Worm (Caenorhabditis elegans) whole organism, young adult: ENCODE data around the gene Y116A8C.25.

Experiments
- B0019.2 ChIP-seq: fragments of 200-800 bp; sonication (Bioruptor generic); conservative IDR thresholded peaks from 2 replicates; pipeline ENCODE4 v1.3.6; 2022; ENCODE audit warnings: missing genetic modification reagents, missing genetic modification characterization, missing compliant biosample characterization
- B0261.1 ChIP-seq: sonication (generic microtip); optimal IDR thresholded peaks from 2 replicates; lab custom pipeline; 2016; ENCODE audit warnings: mild to moderate bottlenecking, missing genetic modification characterization, moderate library complexity, missing compliant biosample characterization
- C06A6.2 ChIP-seq: fragments of 200-800 bp; sonication (Bioruptor generic); conservative IDR thresholded peaks from 2 replicates; pipeline ENCODE4 v1.3.6; 2022; ENCODE audit warnings: missing genetic modification characterization, missing compliant biosample characterization
- C17E4.6 ChIP-seq: fragments of 200-800 bp; sonication (Bioruptor generic); IDR thresholded peaks from 2 replicates; pipeline ENCODE4 v1.3.6; 2022; ENCODE audit warnings: missing genetic modification reagents, missing genetic modification characterization, missing compliant biosample characterization
- D2030.7 ChIP-seq: fragments of 200-800 bp; sonication (Bioruptor generic); IDR thresholded peaks from 2 replicates; pipeline ENCODE4 v1.3.6; 2022; ENCODE audit warnings: missing genetic modification reagents, missing genetic modification characterization, missing compliant biosample characterization
- F22D6.2 ChIP-seq: sonication (generic microtip); optimal IDR thresholded peaks from 2 replicates; lab custom pipeline; 2016; ENCODE audit warnings: mild to moderate bottlenecking, missing genetic modification characterization, missing compliant biosample characterization
- F37B4.10 ChIP-seq: fragments of 200-800 bp; sonication (Bioruptor generic); IDR thresholded peaks from 2 replicates; pipeline ENCODE4 v1.3.6; 2022; ENCODE audit warnings: missing genetic modification characterization, missing compliant biosample characterization
- F39B2.1 ChIP-seq: fragments of 200-800 bp; sonication (Bioruptor generic); IDR thresholded peaks from 2 replicates; pipeline ENCODE4 v1.3.6; 2022; ENCODE audit warnings: missing genetic modification reagents, missing genetic modification characterization, missing compliant biosample characterization
- F49E8.2 ChIP-seq: sonication (generic microtip); optimal IDR thresholded peaks from 3 replicates; lab custom pipeline; 2017; ENCODE audit warnings: missing genetic modification characterization, mild to moderate bottlenecking, missing compliant biosample characterization, antibody characterized with exemption, moderate library complexity; ENCODE audit not compliant: insufficient read depth
- F52B5.7 ChIP-seq: sonication (generic microtip); optimal IDR thresholded peaks from 2 replicates; lab custom pipeline; 2016; ENCODE audit warnings: mild to moderate bottlenecking, missing genetic modification characterization, missing compliant biosample characterization
- F55B11.4 ChIP-seq: sonication (generic microtip); optimal IDR thresholded peaks from 2 replicates; lab custom pipeline; 2016; ENCODE audit warnings: missing compliant biosample characterization, missing genetic modification characterization, borderline replicate concordance; ENCODE audit not compliant: insufficient read depth
- F57A8.1 ChIP-seq: fragments of 200-800 bp; sonication (Bioruptor generic); optimal IDR thresholded peaks from 2 replicates; lab custom pipeline; 2018; ENCODE audit warnings: mild to moderate bottlenecking, missing genetic modification characterization, moderate library complexity, missing compliant biosample characterization
- ZK185.1 ChIP-seq: sonication (generic microtip); optimal IDR thresholded peaks from 2 replicates; lab custom pipeline; 2016; ENCODE audit warnings: mild to moderate bottlenecking, missing genetic modification characterization, missing compliant biosample characterization; ENCODE audit not compliant: poor library complexity, severe bottlenecking
- akir-1 ChIP-seq: fragments of 200-800 bp; sonication (Bioruptor generic); optimal IDR thresholded peaks from 2 replicates; lab custom pipeline; 2018; ENCODE audit warnings: mild to moderate bottlenecking, missing genetic modification characterization, moderate library complexity, missing compliant biosample characterization
- ama-1 ChIP-seq, 3 experiments: fragments of 150-350 bp in 1 of 3; sonication (generic microtip) in 2 of 3; optimal IDR thresholded peaks; 2 replicates each; lab custom pipeline; 2014 to 2018; ENCODE audit warnings: missing biosample characterization in 2 of 3, missing genetic modification characterization in 2 of 3, missing genetic modification reagents in 2 of 3
- bed-1 ChIP-seq: fragments of 200-800 bp; sonication (Bioruptor generic); IDR thresholded peaks from 2 replicates; pipeline ENCODE4 v1.3.6; 2022; ENCODE audit warnings: missing genetic modification reagents, missing genetic modification characterization, missing compliant biosample characterization
- bed-2 ChIP-seq: fragments of 200-800 bp; sonication (Bioruptor generic); IDR thresholded peaks from 2 replicates; pipeline ENCODE4 v1.3.6; 2022; ENCODE audit warnings: missing genetic modification reagents, missing genetic modification characterization, missing compliant biosample characterization
- cebp-1 ChIP-seq, 2 experiments: fragments of 200-800 bp in 1 of 2; sonication (Bioruptor generic) in 1 of 2; sonication (generic microtip) in 1 of 2; IDR thresholded peaks in 1 of 2; optimal IDR thresholded peaks in 1 of 2; 2 replicates each; pipeline versions ENCODE4 v1.3.6 to Lab custom; 2017 to 2022; ENCODE audit warnings: missing compliant biosample characterization in 2 of 2, missing genetic modification characterization in 2 of 2, mild to moderate bottlenecking in 1 of 2, missing genetic modification reagents in 1 of 2, moderate library complexity in 1 of 2
- ceh-27 ChIP-seq: fragments of 200-800 bp; sonication (Bioruptor generic); optimal IDR thresholded peaks from 2 replicates; lab custom pipeline; 2018; ENCODE audit warnings: mild to moderate bottlenecking, missing genetic modification characterization, moderate library complexity, missing compliant biosample characterization
- ceh-40 ChIP-seq: fragments of 200-800 bp; sonication (Bioruptor generic); IDR thresholded peaks from 2 replicates; pipeline ENCODE4 v1.3.6; 2022; ENCODE audit warnings: missing genetic modification characterization, missing compliant biosample characterization
- chd-7 ChIP-seq: sonication (generic microtip); optimal IDR thresholded peaks from 2 replicates; lab custom pipeline; 2016; ENCODE audit warnings: mild to moderate bottlenecking, missing genetic modification characterization, moderate library complexity, missing compliant biosample characterization
- dpff-1 ChIP-seq: sonication (generic microtip); optimal IDR thresholded peaks from 2 replicates; lab custom pipeline; 2017; ENCODE audit warnings: mild to moderate bottlenecking, missing genetic modification characterization, missing compliant biosample characterization
- egrh-3 ChIP-seq: fragments of 200-800 bp; sonication (Bioruptor generic); IDR thresholded peaks from 2 replicates; pipeline ENCODE4 v1.3.6; 2022; ENCODE audit warnings: missing genetic modification reagents, missing genetic modification characterization, missing compliant biosample characterization
- gei-17 ChIP-seq: fragments of 200-800 bp; sonication (Bioruptor generic); optimal IDR thresholded peaks from 2 replicates; lab custom pipeline; 2018; ENCODE audit warnings: mild to moderate bottlenecking, missing genetic modification characterization, missing compliant biosample characterization
- hmg-20 ChIP-seq: fragments of 200-800 bp; sonication (Bioruptor generic); IDR thresholded peaks from 2 replicates; pipeline ENCODE4 v1.3.6; 2022; ENCODE audit warnings: missing genetic modification reagents, missing genetic modification characterization, missing compliant biosample characterization
- hsf-1 ChIP-seq: fragments of 200-800 bp; sonication (Bioruptor generic); IDR thresholded peaks from 2 replicates; pipeline ENCODE4 v1.3.6; 2022; ENCODE audit warnings: missing genetic modification reagents, missing genetic modification characterization, missing compliant biosample characterization
- lag-1 ChIP-seq: fragments of 200-800 bp; sonication (Bioruptor generic); IDR thresholded peaks from 2 replicates; pipeline ENCODE4 v1.3.6; 2022; ENCODE audit warnings: missing genetic modification reagents, missing genetic modification characterization, missing compliant biosample characterization
- let-607 ChIP-seq, 2 experiments: fragments of 200-800 bp in 1 of 2; sonication (Bioruptor generic) in 1 of 2; sonication (generic microtip) in 1 of 2; optimal IDR thresholded peaks; 2 replicates each; lab custom pipeline; 2016 to 2018; ENCODE audit warnings: mild to moderate bottlenecking in 2 of 2, missing compliant biosample characterization in 2 of 2, missing genetic modification characterization in 2 of 2, moderate library complexity in 2 of 2, missing genotype in 1 of 2
- lin-26 ChIP-seq: fragments of 200-800 bp; sonication (Bioruptor generic); IDR thresholded peaks from 2 replicates; pipeline ENCODE4 v1.3.6; 2022; ENCODE audit warnings: missing genetic modification reagents, missing genetic modification characterization, missing compliant biosample characterization
- lin-35 ChIP-seq, 3 experiments: fragments of 150-350 bp in 2 of 3; sonication (generic microtip) in 1 of 3; optimal IDR thresholded peaks; 2 replicates each; lab custom pipeline; 2014 to 2018; ENCODE audit warnings: missing biosample characterization in 3 of 3, missing genetic modification characterization in 3 of 3, missing genetic modification reagents in 3 of 3
- lsl-1 ChIP-seq: fragments of 200-800 bp; sonication (Bioruptor generic); optimal IDR thresholded peaks from 2 replicates; lab custom pipeline; 2018; ENCODE audit warnings: mild to moderate bottlenecking, missing genetic modification characterization, moderate library complexity, missing compliant biosample characterization
- madf-3 ChIP-seq: fragments of 200-800 bp; sonication (Bioruptor generic); IDR thresholded peaks from 2 replicates; pipeline ENCODE4 v1.3.6; 2022; ENCODE audit warnings: missing genetic modification reagents, missing genetic modification characterization, missing compliant biosample characterization
- mxl-1 ChIP-seq: sonication (generic microtip); optimal IDR thresholded peaks from 2 replicates; lab custom pipeline; 2016; ENCODE audit warnings: missing genetic modification characterization, missing compliant biosample characterization
- nfya-1 ChIP-seq: sonication (generic microtip); optimal IDR thresholded peaks from 2 replicates; lab custom pipeline; 2017; ENCODE audit warnings: antibody characterized with exemption, missing compliant biosample characterization, missing genetic modification characterization, borderline replicate concordance; ENCODE audit not compliant: insufficient read depth
- nfya-2 ChIP-seq: fragments of 200-800 bp; sonication (Bioruptor generic); IDR thresholded peaks from 2 replicates; pipeline ENCODE4 v1.3.6; 2022; ENCODE audit warnings: missing genetic modification reagents, missing genetic modification characterization, missing compliant biosample characterization
- nhr-80 ChIP-seq: sonication (generic microtip); optimal IDR thresholded peaks from 2 replicates; lab custom pipeline; 2016; ENCODE audit warnings: missing genetic modification characterization, missing compliant biosample characterization
- pha-4 ChIP-seq: fragments of 150-350 bp; sonication (generic microtip); optimal IDR thresholded peaks from 2 replicates; lab custom pipeline; 2014; ENCODE audit warnings: missing biosample characterization, missing genetic modification reagents, missing genetic modification characterization
- rcor-1 ChIP-seq: fragments of 200-800 bp; sonication (Bioruptor generic); IDR thresholded peaks from 2 replicates; pipeline ENCODE4 v1.3.6; 2022; ENCODE audit warnings: missing genetic modification reagents, missing genetic modification characterization, missing compliant biosample characterization
- rec-8 ChIP-seq, 2 experiments: sonication (generic microtip); optimal IDR thresholded peaks; 2 replicates each; lab custom pipeline; 2016; ENCODE audit warnings: mild to moderate bottlenecking in 2 of 2, missing genetic modification characterization in 2 of 2, missing genetic modification reagents in 2 of 2, missing genotype in 2 of 2, missing biosample characterization in 1 of 2, missing compliant biosample characterization in 1 of 2, moderate library complexity in 1 of 2
- snpc-3.4 ChIP-seq: sonication (generic microtip); optimal IDR thresholded peaks from 2 replicates; lab custom pipeline; 2017; ENCODE audit warnings: missing genetic modification characterization, mild to moderate bottlenecking, missing compliant biosample characterization, antibody characterized with exemption, moderate library complexity, missing genotype, missing genetic modification reagents
- snpc-4 ChIP-seq, 5 experiments: fragments of 150-350 bp in 1 of 5; sonication (generic microtip) in 4 of 5; optimal IDR thresholded peaks; 2 replicates each; lab custom pipeline; 2014 to 2018; ENCODE audit warnings: missing genetic modification characterization in 5 of 5, missing biosample characterization in 3 of 5, antibody characterized with exemption in 2 of 5, mild to moderate bottlenecking in 2 of 5, missing compliant biosample characterization in 2 of 5, missing genotype in 2 of 5, moderate library complexity in 2 of 5, missing genetic modification reagents in 1 of 5
- tbx-9 ChIP-seq: sonication (generic microtip); optimal IDR thresholded peaks from 2 replicates; lab custom pipeline; 2016; ENCODE audit warnings: borderline replicate concordance, missing genetic modification characterization, inconsistent platforms, missing compliant biosample characterization
- tlf-1 ChIP-seq: fragments of 200-800 bp; sonication (Bioruptor generic); optimal IDR thresholded peaks from 2 replicates; lab custom pipeline; 2018; ENCODE audit warnings: mild to moderate bottlenecking, missing genetic modification characterization, missing compliant biosample characterization
- unc-130 ChIP-seq: sonication (generic microtip); optimal IDR thresholded peaks from 2 replicates; lab custom pipeline; 2016; ENCODE audit warnings: missing genetic modification reagents, missing genetic modification characterization, missing compliant biosample characterization

Gene Y116A8C.25

DNA sequence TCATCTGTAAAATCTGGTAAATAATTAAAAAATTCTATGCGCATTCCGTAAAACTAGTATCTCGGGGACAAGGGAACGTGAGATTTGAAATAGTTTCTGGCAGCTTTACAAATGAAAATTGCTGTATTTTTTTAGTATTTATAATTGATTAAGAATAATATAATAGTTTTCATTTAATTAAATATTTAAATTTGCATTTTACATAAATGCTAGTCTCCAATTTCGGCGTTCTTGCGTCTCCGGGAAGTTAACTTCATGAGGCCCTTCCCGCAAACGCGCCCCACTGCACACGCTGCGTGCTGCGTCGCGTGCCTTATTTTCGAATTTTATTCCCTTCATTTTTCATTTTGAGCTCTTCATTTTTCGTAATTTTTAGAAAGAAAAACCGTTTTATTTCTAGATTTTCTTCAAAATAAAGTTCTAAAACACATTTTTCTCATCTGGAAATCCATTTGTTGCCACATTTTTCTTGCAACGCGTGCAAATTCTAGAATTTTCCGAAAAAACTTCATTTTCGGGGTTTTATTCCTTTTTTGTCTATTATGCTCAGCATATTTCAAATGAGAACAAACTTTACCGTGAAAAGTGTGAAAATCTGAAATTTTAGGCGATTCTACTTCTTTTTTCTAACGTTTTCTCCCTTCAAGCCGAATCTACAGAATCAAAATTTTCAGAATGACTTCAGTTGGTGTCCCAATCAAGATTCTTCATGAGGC is 9.0 kb upstream of the Y116A8C.25 start, which contains the start of the genes snx-13 and snr-1 (continued):
- TF ChIP-seq F55B11.4 (tag; lab: Kevin White, UChicago) (no peak), C17E4.6 (no peak), rcor-1 (GFP tag; lab: Robert Waterston, UW) (peak; percentile 54; the same call in 1 of the 2 replicates), nfya-2 (no peak), F49E8.2 (peak; percentile 64), B0261.1 (tag; lab: Kevin White, UChicago) (peak; percentile 20), hmg-20 (no peak), snpc-4 (GFP tag; optimal IDR thresholded peaks at IDR 0.05; lab: Kevin White, UChicago) (peak; percentile 73), snpc-4 (tag; optimal IDR thresholded peaks at IDR 0.05; lab: Kevin White, UChicago) (peak; percentile 36 to 91 (median 73)), bed-2 (GFP tag; lab: Robert Waterston, UW) (peak; percentile 77), gei-17 (GFP tag; lab: Kevin White, UChicago) (no peak), madf-3 (GFP tag; lab: Robert Waterston, UW) (peak; percentile 99), ZK185.1 (tag; lab: Kevin White, UChicago) (peak; percentile 55), unc-130 (GFP tag; lab: Kevin White, UChicago) (peak; percentile 85), ceh-40 (GFP tag; lab: Robert Waterston, UW) (no peak), lag-1 (GFP tag; lab: Robert Waterston, UW) (no peak), lsl-1 (peak; percentile 49), chd-7 (tag; lab: Kevin White, UChicago) (no peak), akir-1 (GFP tag; lab: Kevin White, UChicago) (peak; percentile 31), tlf-1 (peak; percentile 34), ama-1 (optimal IDR thresholded peaks at IDR 0.05; lab: Kevin White, UChicago) (no peak), ama-1 (GFP tag; optimal IDR thresholded peaks at IDR 0.05; lab: Kevin White, UChicago) (no peak), egrh-3 (GFP tag; lab: Robert Waterston, UW) (peak; percentile 50; the same call in 1 of the 2 replicates), tbx-9 (tag; lab: Kevin White, UChicago) (no peak), bed-1 (GFP tag; lab: Robert Waterston, UW) (no peak), let-607 (tag; optimal IDR thresholded peaks at IDR 0.05; lab: Kevin White, UChicago) (peak in 1 of 2 experiments; percentile 59), D2030.7 (GFP tag; lab: Robert Waterston, UW) (peak; percentile 91), pha-4 (tag; lab: Kevin White, UChicago) (no peak), nfya-1 (tag; lab: Kevin White, UChicago) (no peak), lin-35 (GFP tag; optimal IDR thresholded peaks at IDR 0.05; lab: Kevin White, UChicago) (peak in 1 of 3 experiments; percentile 64), ceh-27 (GFP tag; lab: Kevin White, UChicago) (peak; percentile 81), F52B5.7 (no peak), cebp-1 (GFP tag; IDR thresholded peaks at IDR 0.05; lab: Robert Waterston, UW) (peak; percentile 43; the same call in 1 of the 2 replicates), cebp-1 (tag; optimal IDR thresholded peaks at IDR 0.05; lab: Kevin White, UChicago) (peak; percentile 67), F57A8.1 (GFP tag; lab: Kevin White, UChicago) (no peak), nhr-80 (tag; lab: Kevin White, UChicago) (peak; percentile 13), dpff-1 (tag; lab: Kevin White, UChicago) (no peak), mxl-1 (tag; lab: Kevin White, UChicago) (peak; percentile 27), F39B2.1 (GFP tag; lab: Robert Waterston, UW) (no peak), B0019.2 (GFP tag; lab: Robert Waterston, UW) (0 out of 2 replicates have a peak, but pooled peaks have one; percentile 12), rec-8 (tag; optimal IDR thresholded peaks at IDR 0.05; lab: Kevin White, UChicago) (peak; percentile 33 to 37), snpc-3.4 (tag; lab: Kevin White, UChicago) (peak; percentile 57), C06A6.2 (GFP tag; lab: Robert Waterston, UW) (no peak), F37B4.10 (no peak), lin-26 (no peak), F22D6.2 (tag; lab: Kevin White, UChicago) (peak; percentile 15), hsf-1 (no peak)
